1 fruit fly cellular context compared by ENCODE assay signal in the genomic region with DNA sequence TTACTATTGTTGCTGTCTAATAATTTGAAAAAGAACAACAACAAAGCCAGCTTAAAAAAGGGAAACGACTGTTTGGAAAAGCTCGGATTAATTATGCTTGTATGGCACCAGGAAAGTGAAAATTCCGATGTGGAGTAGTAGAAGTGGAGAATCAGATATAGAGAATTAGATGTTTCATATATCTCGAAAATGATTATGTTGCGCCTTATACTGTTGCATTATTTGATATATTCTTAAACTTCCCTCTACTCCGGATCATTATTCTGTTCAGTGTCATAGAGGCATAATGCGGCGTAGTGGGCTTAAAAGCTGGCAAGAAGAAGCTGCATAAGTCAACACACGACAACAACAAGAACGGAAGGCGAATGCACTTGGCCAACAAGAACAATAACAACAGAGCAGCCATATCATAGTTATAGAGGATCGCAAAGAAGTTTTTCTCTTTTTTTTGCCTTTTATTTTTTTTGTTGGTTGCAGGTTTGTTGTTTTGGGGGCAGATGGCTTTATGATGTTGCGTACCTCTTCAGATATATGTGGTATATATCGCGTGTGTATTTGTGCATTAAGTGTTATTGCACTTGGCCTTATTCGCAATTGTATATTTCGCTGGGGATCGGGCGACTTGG.
A peak's percentile ranks its signal among the peaks of the same experiment; 100 is the strongest.
TF ChIP-seq lines count a peak whose summit lies in the region.

No protein-coding gene starts in this region.

TF ChIP-seq in whole organism, embryonic, 481 proteins besides CTCF, POLR2A, EP300 and RAD21 (continued from another document):
- TF ChIP-seq slp2 (GFP tag; optimal IDR thresholded peaks at IDR 0.05; lab: Kevin White, UChicago) = no peak
- peak; percentile 41; the same call in 1 of the 3 replicates for TF ChIP-seq CG34422 (GFP tag; IDR thresholded peaks at IDR 0.05; lab: Robert Waterston, UW)
- TF ChIP-seq abd-A (tag; optimal IDR thresholded peaks at IDR 0.05; lab: Kevin White, UChicago) = no peak
- no peak for TF ChIP-seq CG14667 (GFP tag; IDR thresholded peaks at IDR 0.05; lab: Robert Waterston, UW)
- TF ChIP-seq CG11085 (GFP tag; IDR thresholded peaks at IDR 0.05; lab: Robert Waterston, UW) = no peak
- TF ChIP-seq sens (GFP tag; lab: Kevin White, UChicago) = peak; percentile 77
- peak; percentile 30 for TF ChIP-seq CG6689 (GFP tag; IDR thresholded peaks at IDR 0.05; lab: Robert Waterston, UW)
- TF ChIP-seq CG3838 (GFP tag; optimal IDR thresholded peaks at IDR 0.05; lab: Kevin White, UChicago) = no peak
- TF ChIP-seq row (GFP tag; IDR thresholded peaks at IDR 0.05; lab: Robert Waterston, UW) = peak; percentile 48
- TF ChIP-seq az2 (GFP tag; optimal IDR thresholded peaks at IDR 0.05; lab: Kevin White, UChicago) = no peak
- no peak for TF ChIP-seq wek (GFP tag; optimal IDR thresholded peaks at IDR 0.05; lab: Kevin White, UChicago)
- TF ChIP-seq Med (GFP tag; lab: Kevin White, UChicago) = peak; percentile 61
- TF ChIP-seq CG1832 (GFP tag; optimal IDR thresholded peaks at IDR 0.05; lab: Kevin White, UChicago) = no peak
- TF ChIP-seq CG7987 (GFP tag; optimal IDR thresholded peaks at IDR 0.05; lab: Kevin White, UChicago) = no peak
- no peak for TF ChIP-seq ase (GFP tag; IDR thresholded peaks at IDR 0.05; lab: Robert Waterston, UW)
- TF ChIP-seq chif (GFP tag; optimal IDR thresholded peaks at IDR 0.05; lab: Kevin White, UChicago) = no peak
- TF ChIP-seq BEAF-32 (GFP tag; optimal IDR thresholded peaks at IDR 0.05; lab: Kevin White, UChicago) = no peak
- peak; percentile 56 for TF ChIP-seq Xrp1 (GFP tag; IDR thresholded peaks at IDR 0.05; lab: Robert Waterston, UW)
- TF ChIP-seq CG10267 (tag; optimal IDR thresholded peaks at IDR 0.05; lab: Kevin White, UChicago) = no peak
- no peak for TF ChIP-seq CG17802 (tag; optimal IDR thresholded peaks at IDR 0.05; lab: Kevin White, UChicago)
